Worm (Caenorhabditis elegans) whole organism, L1 larva: ENCODE data around the gene C35D10.8.
A peak's percentile ranks its signal among the peaks of the same experiment; 100 is the strongest.

Source experiments
- C16A3.4 ChIP-seq: fragments of 150-350 bp; optimal IDR thresholded peaks from 2 replicates; lab custom pipeline; 2014; ENCODE audit warnings: missing biosample characterization, missing genetic modification characterization
- aha-1 ChIP-seq: fragments of 150-350 bp; optimal IDR thresholded peaks from 2 replicates; lab custom pipeline; 2014; ENCODE audit warnings: missing biosample characterization, missing genetic modification characterization
- aly-2 ChIP-seq: fragments of 150-350 bp; optimal IDR thresholded peaks from 2 replicates; lab custom pipeline; 2014; ENCODE audit warnings: missing biosample characterization, missing genetic modification characterization
- blmp-1 ChIP-seq: fragments of 150-350 bp; optimal IDR thresholded peaks from 2 replicates; lab custom pipeline; 2014; ENCODE audit warnings: missing biosample characterization, missing genetic modification characterization
- ceh-8 ChIP-seq: fragments of 200-800 bp; sonication (Bioruptor generic); optimal IDR thresholded peaks from 2 replicates; lab custom pipeline; 2018; ENCODE audit warnings: mild to moderate bottlenecking, missing genetic modification characterization, moderate library complexity, missing compliant biosample characterization
- dpl-1 ChIP-seq, 3 experiments: fragments of 150-350 bp in 2 of 3; sonication (generic microtip) in 1 of 3; optimal IDR thresholded peaks; 2 replicates each; lab custom pipeline; 2014 to 2017; ENCODE audit warnings: missing biosample characterization in 3 of 3, missing genetic modification characterization in 3 of 3, missing genetic modification reagents in 3 of 3
- dsc-1 ChIP-seq: sonication (generic microtip); optimal IDR thresholded peaks from 2 replicates; lab custom pipeline; 2016; ENCODE audit warnings: mild to moderate bottlenecking, missing genetic modification characterization, missing compliant biosample characterization
- efl-1 ChIP-seq, 4 experiments: fragments of 150-350 bp; optimal IDR thresholded peaks in 3 of 4; peaks in 1 of 4; 1 replicate in 1 of 4; 2 replicates in 3 of 4; lab custom pipeline; 2014; ENCODE audit warnings: missing biosample characterization in 2 of 4, missing genetic modification characterization in 2 of 4, missing genetic modification reagents in 2 of 4
- elt-2 ChIP-seq: sonication (generic microtip); optimal IDR thresholded peaks from 2 replicates; lab custom pipeline; 2016; ENCODE audit warnings: missing genetic modification characterization, mild to moderate bottlenecking, inconsistent platforms, missing compliant biosample characterization, missing genetic modification reagents
- ets-5 ChIP-seq: fragments of 200-800 bp; sonication (Bioruptor generic); IDR thresholded peaks from 2 replicates; pipeline ENCODE4 v1.3.6; 2022; ENCODE audit warnings: missing genetic modification characterization, missing compliant biosample characterization
- fos-1 ChIP-seq: fragments of 150-350 bp; optimal IDR thresholded peaks from 2 replicates; lab custom pipeline; 2014; ENCODE audit warnings: missing biosample characterization, missing genetic modification characterization
- hlh-4 ChIP-seq: sonication (generic microtip); optimal IDR thresholded peaks from 2 replicates; lab custom pipeline; 2016; ENCODE audit warnings: mild to moderate bottlenecking, missing genetic modification characterization, missing compliant biosample characterization
- isw-1 ChIP-seq: fragments of 200-800 bp; sonication (Bioruptor generic); IDR thresholded peaks from 2 replicates; pipeline ENCODE4 v1.3.6; 2022; ENCODE audit warnings: missing genetic modification characterization, missing compliant biosample characterization
- lin-13 ChIP-seq: fragments of 150-350 bp; optimal IDR thresholded peaks from 2 replicates; lab custom pipeline; 2014; ENCODE audit warnings: missing biosample characterization, missing genetic modification reagents, missing genetic modification characterization
- lin-14 ChIP-seq: fragments of 200-800 bp; sonication (Bioruptor generic); optimal IDR thresholded peaks from 2 replicates; lab custom pipeline; 2018; ENCODE audit warnings: mild to moderate bottlenecking, missing genetic modification characterization, moderate library complexity, missing compliant biosample characterization
- lin-35 ChIP-seq, 2 experiments: fragments of 150-350 bp; optimal IDR thresholded peaks; 2 replicates each; lab custom pipeline; 2014; ENCODE audit warnings: missing biosample characterization in 2 of 2, missing genetic modification characterization in 2 of 2, missing genetic modification reagents in 2 of 2
- lin-39 ChIP-seq: fragments of 150-350 bp; optimal IDR thresholded peaks from 2 replicates; lab custom pipeline; 2014; ENCODE audit warnings: missing biosample characterization, missing genetic modification reagents, missing genetic modification characterization
- lir-3 ChIP-seq: sonication (generic microtip); optimal IDR thresholded peaks from 2 replicates; lab custom pipeline; 2016; ENCODE audit warnings: mild to moderate bottlenecking, missing genetic modification characterization, moderate library complexity, missing compliant biosample characterization; ENCODE audit not compliant: poor library complexity
- mab-9 ChIP-seq: fragments of 200-800 bp; sonication (Bioruptor generic); IDR thresholded peaks from 2 replicates; pipeline ENCODE4 v1.3.6; 2022; ENCODE audit warnings: missing genetic modification reagents, missing genetic modification characterization, missing compliant biosample characterization
- mdl-1 ChIP-seq, 2 experiments: fragments of 150-350 bp; optimal IDR thresholded peaks; 2 replicates each; lab custom pipeline; 2014 to 2017; ENCODE audit warnings: missing biosample characterization in 2 of 2, missing genetic modification characterization in 2 of 2, inconsistent platforms in 1 of 2
- nhr-11 ChIP-seq: fragments of 150-350 bp; optimal IDR thresholded peaks from 2 replicates; lab custom pipeline; 2014; ENCODE audit warnings: missing biosample characterization, missing genetic modification characterization
- nhr-12 ChIP-seq: sonication (generic microtip); optimal IDR thresholded peaks from 2 replicates; lab custom pipeline; 2017; ENCODE audit warnings: missing biosample characterization, missing genetic modification characterization
- nhr-237 ChIP-seq: fragments of 150-350 bp; optimal IDR thresholded peaks from 2 replicates; lab custom pipeline; 2014; ENCODE audit warnings: missing biosample characterization, missing genetic modification characterization
- nhr-28 ChIP-seq: fragments of 150-350 bp; optimal IDR thresholded peaks from 2 replicates; lab custom pipeline; 2014; ENCODE audit warnings: missing biosample characterization, missing genetic modification characterization
- nhr-47 ChIP-seq: sonication (generic microtip); optimal IDR thresholded peaks from 2 replicates; lab custom pipeline; 2016; ENCODE audit warnings: mild to moderate bottlenecking, missing genetic modification characterization, moderate library complexity, missing compliant biosample characterization
- nhr-71 ChIP-seq: sonication (generic microtip); optimal IDR thresholded peaks from 2 replicates; lab custom pipeline; 2016; ENCODE audit warnings: mild to moderate bottlenecking, missing genetic modification characterization, moderate library complexity, missing compliant biosample characterization
- nhr-84 ChIP-seq: sonication (generic microtip); optimal IDR thresholded peaks from 2 replicates; lab custom pipeline; 2017; ENCODE audit warnings: missing biosample characterization, missing genetic modification characterization
- nhr-85 ChIP-seq: sonication (generic microtip); peaks from one replicate; lab custom pipeline; 2016; ENCODE audit warnings: missing genetic modification characterization, inconsistent platforms, missing compliant biosample characterization
- nhr-90 ChIP-seq: sonication (generic microtip); optimal IDR thresholded peaks from 2 replicates; lab custom pipeline; 2016; ENCODE audit warnings: mild to moderate bottlenecking, missing genetic modification characterization, missing compliant biosample characterization; ENCODE audit not compliant: poor library complexity
- pqm-1 ChIP-seq: sonication (generic microtip); optimal IDR thresholded peaks from 3 replicates; lab custom pipeline; 2017; ENCODE audit warnings: missing biosample characterization, missing genetic modification characterization
- snpc-4 ChIP-seq: fragments of 150-350 bp; optimal IDR thresholded peaks from 2 replicates; lab custom pipeline; 2014; ENCODE audit warnings: missing biosample characterization, missing genetic modification characterization
- unc-30 ChIP-seq: sonication (generic microtip); optimal IDR thresholded peaks from 2 replicates; lab custom pipeline; 2017; ENCODE audit warnings: missing biosample characterization, missing genetic modification characterization
- unc-62 ChIP-seq: fragments of 150-350 bp; optimal IDR thresholded peaks from 2 replicates; lab custom pipeline; 2014; ENCODE audit warnings: missing biosample characterization, missing genetic modification reagents, missing genetic modification characterization
- xbp-1 ChIP-seq: sonication (generic microtip); optimal IDR thresholded peaks from 2 replicates; lab custom pipeline; 2016; ENCODE audit warnings: missing genetic modification characterization, missing compliant biosample characterization
- zag-1 ChIP-seq: fragments of 150-350 bp; optimal IDR thresholded peaks from 2 replicates; lab custom pipeline; 2014; ENCODE audit warnings: missing biosample characterization, missing genetic modification characterization
- zip-4 ChIP-seq: fragments of 200-800 bp; sonication (Bioruptor generic); optimal IDR thresholded peaks from 2 replicates; lab custom pipeline; 2018; ENCODE audit warnings: mild to moderate bottlenecking, missing genetic modification characterization, moderate library complexity, missing compliant biosample characterization
- ztf-11 ChIP-seq, 2 experiments: sonication (generic microtip); optimal IDR thresholded peaks; 2 replicates each; lab custom pipeline; 2016 to 2017; ENCODE audit warnings: missing genetic modification characterization in 2 of 2, missing biosample characterization in 1 of 2, missing compliant biosample characterization in 1 of 2
- ztf-4 ChIP-seq: fragments of 150-350 bp; optimal IDR thresholded peaks from 2 replicates; lab custom pipeline; 2014; ENCODE audit warnings: missing biosample characterization, missing genetic modification characterization

The C35D10.8 gene

DNA sequence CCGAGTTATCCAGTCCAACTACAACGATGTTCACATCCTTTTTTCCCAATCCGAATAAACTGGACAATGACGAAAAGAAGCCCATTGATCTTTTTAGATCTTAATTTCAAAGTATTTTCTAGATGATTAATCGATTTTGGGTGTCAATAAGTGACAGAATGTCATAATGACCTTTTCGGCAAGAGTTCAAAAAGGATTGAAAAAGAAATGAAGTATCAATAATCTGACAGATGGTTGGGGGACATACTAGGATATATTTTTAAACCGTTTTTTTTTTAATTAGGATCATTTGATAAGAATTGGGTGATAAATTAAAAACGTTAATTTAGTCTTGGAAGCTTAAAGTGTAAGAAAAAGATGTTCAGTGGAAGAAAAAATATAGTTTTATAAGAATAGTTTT, 40.3 kb upstream of the C35D10.8 start, which contains the start of gene arl-6:
Gene arl-6 (minus strand): TSS at position 101 of the 400 bp plus-strand sequence.
- TF ChIP-seq elt-2 (no peak), efl-1 (optimal IDR thresholded peaks at IDR 0.05; lab: Kevin White, UChicago) (no peak), efl-1 (GFP tag; optimal IDR thresholded peaks at IDR 0.05 in 1 of 2; lab: Kevin White, UChicago) (peak in 1 of 2 experiments; percentile 49)
- TF ChIP-seq, all 84 proteins: peak for 1

DNA sequence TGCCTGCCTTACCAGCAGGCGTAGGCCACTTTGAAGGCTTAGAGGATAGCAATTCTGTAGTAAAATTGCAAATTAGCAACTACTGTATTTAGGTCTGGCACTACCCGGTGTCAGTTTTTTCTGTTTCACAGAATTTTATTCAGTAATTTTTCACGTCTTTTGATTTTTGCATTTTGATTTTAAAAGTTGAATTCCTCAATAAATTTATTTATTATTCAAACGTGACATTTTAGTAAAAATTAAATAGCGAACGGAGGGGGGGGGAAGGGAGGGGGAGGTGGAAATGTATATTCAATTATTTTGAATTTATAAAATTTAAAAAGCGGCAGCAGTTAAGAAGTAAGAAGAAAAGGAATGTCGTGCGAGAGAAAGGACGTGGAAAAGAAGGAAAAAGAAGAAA, 37.8 kb upstream of the C35D10.8 start, which contains the start of gene F26A1.4:
Gene F26A1.4 (plus strand): TSS at position 301 of the 400 bp plus-strand sequence.
- no peak for TF ChIP-seq blmp-1 (tag; lab: Kevin White, UChicago)
- TF ChIP-seq mab-9 (GFP tag; lab: Robert Waterston, UW), result no peak
- TF ChIP-seq pqm-1 (tag; lab: Kevin White, UChicago), result no peak
- TF ChIP-seq C16A3.4 (tag; lab: Kevin White, UChicago), result no peak
- TF ChIP-seq dsc-1, result no peak
- no peak for TF ChIP-seq nhr-90 (tag; lab: Kevin White, UChicago)
- TF ChIP-seq ceh-8 (GFP tag; lab: Kevin White, UChicago), result no peak
- TF ChIP-seq xbp-1 (tag; lab: Kevin White, UChicago), result no peak
- no peak for TF ChIP-seq ztf-11 (tag; optimal IDR thresholded peaks at IDR 0.05; lab: Kevin White, UChicago)
- no peak for TF ChIP-seq isw-1 (GFP tag; lab: Robert Waterston, UW)
- no peak for TF ChIP-seq snpc-4 (tag; lab: Kevin White, UChicago)
- no peak for TF ChIP-seq nhr-84 (tag; lab: Kevin White, UChicago)
- no peak for TF ChIP-seq nhr-12 (tag; lab: Kevin White, UChicago)
- no peak for TF ChIP-seq aly-2
- TF ChIP-seq nhr-71 (tag; lab: Kevin White, UChicago), result no peak
- no peak for TF ChIP-seq nhr-85 (tag; lab: Kevin White, UChicago)
- no peak for TF ChIP-seq lin-14 (GFP tag; lab: Kevin White, UChicago)
- TF ChIP-seq lin-13 (GFP tag; lab: Kevin White, UChicago), result no peak
- TF ChIP-seq, all 84 proteins: peak for 0

DNA sequence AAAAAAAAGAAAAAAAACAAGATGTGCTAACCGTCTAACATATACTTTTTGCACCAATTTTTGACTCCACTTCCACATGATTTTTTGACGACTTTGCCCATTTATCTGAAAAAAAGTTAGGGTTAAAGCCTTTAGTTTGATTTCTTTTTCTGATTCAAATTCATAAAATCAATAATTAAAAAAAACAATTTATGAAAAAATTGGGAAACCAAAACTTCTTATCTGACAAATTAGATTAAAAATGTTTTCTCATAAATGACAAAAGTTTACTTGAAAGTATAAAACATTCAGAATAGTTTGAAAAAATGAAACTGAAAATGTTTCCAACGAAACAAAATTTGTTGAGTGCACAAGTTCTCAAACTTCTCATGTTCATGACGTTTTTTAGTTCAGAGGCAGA, 35.2 kb upstream of the C35D10.8 start, which contains the start of gene F26A1.7:
Gene F26A1.7 (minus strand): TSS at position 101 of the 400 bp plus-strand sequence.
- TF ChIP-seq nhr-71 (tag; lab: Kevin White, UChicago) (no peak), pqm-1 (tag; lab: Kevin White, UChicago) (no peak)

DNA sequence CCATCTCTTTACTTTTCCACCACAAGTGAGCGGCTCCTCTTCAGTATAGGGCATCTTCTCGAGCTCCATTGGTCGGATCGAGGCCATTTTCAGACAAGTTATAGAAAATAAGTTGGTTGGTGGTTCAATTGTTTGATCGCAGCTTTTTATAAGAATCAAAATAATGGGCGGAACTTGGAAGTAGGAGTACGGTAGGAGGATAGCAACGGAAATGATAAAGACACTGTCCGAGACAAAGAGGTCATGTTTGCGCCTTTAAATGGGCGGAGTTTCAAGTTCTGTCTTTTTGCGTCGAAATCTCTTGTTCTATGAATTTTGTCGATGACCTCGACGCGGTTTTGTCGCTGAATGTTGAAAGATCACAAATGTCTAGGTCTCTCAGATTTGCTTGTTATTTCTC, 32.9 kb upstream of the C35D10.8 start, which contains the start of gene F26A1.8:
Gene F26A1.8 (minus strand): TSS at position 101 of the 400 bp plus-strand sequence.
- TF ChIP-seq mdl-1 (tag; optimal IDR thresholded peaks at IDR 0.05; lab: Kevin White, UChicago) (no peak), aha-1 (tag; lab: Kevin White, UChicago) (no peak), lin-13 (GFP tag; lab: Kevin White, UChicago) (no peak), fos-1 (tag; lab: Kevin White, UChicago) (no peak), lir-3 (tag; lab: Kevin White, UChicago) (no peak), hlh-4 (tag; lab: Kevin White, UChicago) (no peak), ztf-11 (tag; optimal IDR thresholded peaks at IDR 0.05; lab: Kevin White, UChicago) (no peak), aly-2 (no peak), lin-39 (no peak), unc-62 (GFP tag; lab: Kevin White, UChicago) (no peak), nhr-28 (tag; lab: Kevin White, UChicago) (no peak), ztf-4 (no peak), nhr-237 (tag; lab: Kevin White, UChicago) (no peak), dpl-1 (GFP tag; optimal IDR thresholded peaks at IDR 0.05; lab: Kevin White, UChicago) (no peak), nhr-11 (tag; lab: Kevin White, UChicago) (no peak), unc-30 (tag; lab: Kevin White, UChicago) (no peak), ets-5 (no peak)

DNA sequence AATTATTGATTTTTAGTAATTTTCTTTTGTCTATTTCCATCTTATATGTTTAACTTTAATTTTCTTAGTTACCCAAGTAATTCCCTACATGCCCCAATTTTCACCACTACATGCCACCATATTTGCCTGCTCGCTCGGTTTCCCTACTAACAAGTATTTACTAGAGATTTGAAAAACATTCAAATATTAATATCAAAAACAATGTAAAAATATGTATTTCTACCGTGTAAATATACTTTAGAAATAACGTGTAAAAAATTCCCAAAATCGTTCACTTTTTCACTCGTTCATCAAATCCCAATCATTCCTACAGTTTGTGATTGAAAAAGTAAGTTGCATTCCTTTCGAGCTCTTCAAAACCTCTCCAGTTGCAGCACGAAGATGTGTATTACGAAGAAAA, 28.4 kb upstream of the C35D10.8 start, which contains the start of gene F26A1.3:
Gene F26A1.3 (plus strand): TSS at position 301 of the 400 bp plus-strand sequence.
- TF ChIP-seq zip-4 (GFP tag; lab: Kevin White, UChicago), result no peak
- no peak for TF ChIP-seq nhr-47 (tag; lab: Kevin White, UChicago)
- no peak for TF ChIP-seq lin-35 (GFP tag; optimal IDR thresholded peaks at IDR 0.05; lab: Kevin White, UChicago)
- TF ChIP-seq zag-1, result no peak
